Fruit fly (Drosophila melanogaster) whole organism, pupa: ENCODE results near the gene CG14073.

Experiments
- CG10348 ChIP-seq: fragments of 200-800 bp; sonication (Bioruptor generic); IDR thresholded peaks from 2 replicates; pipeline ENCODE4 v1.3.6; 2022; ENCODE audit warnings: missing biosample characterization, missing genetic modification characterization
- CG12605 ChIP-seq: fragments of 200-800 bp; sonication (Bioruptor generic); IDR thresholded peaks from 2 replicates; pipeline ENCODE4 v1.3.6; 2022; ENCODE audit warnings: missing biosample characterization, missing genetic modification characterization
- CG13204 ChIP-seq: fragments of 200-800 bp; sonication (Bioruptor generic); optimal IDR thresholded peaks from 2 replicates; lab custom pipeline; 2018; ENCODE audit warnings: missing biosample characterization, mild to moderate bottlenecking, missing genetic modification characterization, moderate library complexity
- CG14655 ChIP-seq: fragments of 200-800 bp; sonication (Bioruptor generic); optimal IDR thresholded peaks from 3 replicates; lab custom pipeline; 2017; ENCODE audit warnings: mild to moderate bottlenecking, missing biosample characterization, missing genetic modification reagents, missing genetic modification characterization
- CG15710 ChIP-seq: fragments of 200-800 bp; sonication (Bioruptor generic); optimal IDR thresholded peaks from 2 replicates; lab custom pipeline; 2018; ENCODE audit warnings: missing biosample characterization, mild to moderate bottlenecking, missing genetic modification characterization, moderate library complexity
- CG17806 ChIP-seq: fragments of 200-800 bp; sonication (Bioruptor generic); optimal IDR thresholded peaks from 2 replicates; lab custom pipeline; 2018; ENCODE audit warnings: missing biosample characterization, mild to moderate bottlenecking, missing genetic modification characterization, moderate library complexity
- CG32121 ChIP-seq: fragments of 200-800 bp; sonication (Bioruptor generic); IDR thresholded peaks from 2 replicates; pipeline ENCODE4 v1.3.6; 2022; ENCODE audit warnings: missing biosample characterization, missing genetic modification characterization
- CG34367 ChIP-seq: fragments of 200-800 bp; sonication (Bioruptor generic); optimal IDR thresholded peaks from 2 replicates; lab custom pipeline; 2018; ENCODE audit warnings: missing biosample characterization, mild to moderate bottlenecking, missing genetic modification characterization
- CG4496 ChIP-seq: fragments of 200-800 bp; sonication (Bioruptor generic); IDR thresholded peaks from 3 replicates; pipeline ENCODE4 v1.3.6; 2022; ENCODE audit warnings: missing biosample characterization, missing genetic modification characterization
- CG8159 ChIP-seq: fragments of 200-800 bp; sonication (Bioruptor generic); optimal IDR thresholded peaks from 3 replicates; lab custom pipeline; 2018; ENCODE audit warnings: missing biosample characterization, mild to moderate bottlenecking, missing genetic modification characterization, moderate library complexity
- CG8301 ChIP-seq: fragments of 200-800 bp; sonication (Bioruptor generic); optimal IDR thresholded peaks from 2 replicates; lab custom pipeline; 2018; ENCODE audit warnings: missing biosample characterization, mild to moderate bottlenecking, missing genetic modification characterization
- CG9948 ChIP-seq: fragments of 200-800 bp; sonication (Bioruptor generic); optimal IDR thresholded peaks from 2 replicates; lab custom pipeline; 2018; ENCODE audit warnings: missing biosample characterization, mild to moderate bottlenecking, missing genetic modification characterization, moderate library complexity
- D1 ChIP-seq: fragments of 200-800 bp; sonication (Bioruptor generic); optimal IDR thresholded peaks from 2 replicates; lab custom pipeline; 2018; ENCODE audit warnings: missing biosample characterization, mild to moderate bottlenecking, missing genetic modification characterization, moderate library complexity
- EcR ChIP-seq: fragments of 200-800 bp; sonication (Bioruptor generic); optimal IDR thresholded peaks from 3 replicates; lab custom pipeline; 2019; ENCODE audit warnings: missing biosample characterization, missing genetic modification characterization, mild to moderate bottlenecking, moderate library complexity, missing genetic modification reagents
- Ets98B ChIP-seq: fragments of 200-800 bp; sonication (Bioruptor generic); IDR thresholded peaks from 2 replicates; pipeline ENCODE4 v1.3.6; 2022; ENCODE audit warnings: missing biosample characterization, missing genetic modification characterization
- Pif1A ChIP-seq: fragments of 200-800 bp; sonication (Bioruptor generic); optimal IDR thresholded peaks from 3 replicates; lab custom pipeline; 2016; ENCODE audit warnings: missing biosample characterization, missing genetic modification characterization
- Pif1B ChIP-seq: fragments of 200-800 bp; sonication (Bioruptor generic); optimal IDR thresholded peaks from 3 replicates; lab custom pipeline; 2016; ENCODE audit warnings: missing biosample characterization, missing genetic modification characterization
- Snoo ChIP-seq: fragments of 200-800 bp; sonication (Bioruptor generic); optimal IDR thresholded peaks from 3 replicates; lab custom pipeline; 2017; ENCODE audit warnings: missing biosample characterization, mild to moderate bottlenecking, missing genetic modification characterization, inconsistent platforms
- fd96Ca ChIP-seq: fragments of 200-800 bp; sonication (Bioruptor generic); IDR thresholded peaks from 3 replicates; pipeline ENCODE4 v1.3.6; 2022; ENCODE audit warnings: missing biosample characterization, missing genetic modification characterization
- rn ChIP-seq: fragments of 200-800 bp; sonication (Bioruptor generic); IDR thresholded peaks from 2 replicates; pipeline ENCODE4 v1.3.6; 2022; ENCODE audit warnings: missing biosample characterization, missing genetic modification characterization

Gene CG14073

dm6 chr3L:18757079-18757815 is 63.2 kb downstream of the CG14073 start:
- TF ChIP-seq CG4496 (peak; percentile 49; the same call in 1 of the 3 replicates), CG32121 (GFP tag; lab: Robert Waterston, UW) (peak; percentile 14; the same call in 1 of the 2 replicates), Ets98B (GFP tag; lab: Robert Waterston, UW) (peak; percentile 51; the same call in 1 of the 2 replicates), CG34367 (tag; lab: Kevin White, UChicago) (no peak)

dm6 chr3L:18756293-18756887 is 64.1 kb downstream of the CG14073 start:
- TF ChIP-seq CG15710 (tag; lab: Kevin White, UChicago) = peak; percentile 57
- no peak for TF ChIP-seq EcR (GFP tag; lab: Kevin White, UChicago)
- TF ChIP-seq Snoo (tag; lab: Kevin White, UChicago) = peak; percentile 76
- peak; percentile 49 for TF ChIP-seq CG17806
- no peak for TF ChIP-seq CG13204 (GFP tag; lab: Kevin White, UChicago)
- peak; percentile 83 for TF ChIP-seq CG4496
- TF ChIP-seq Pif1B (GFP tag; lab: Kevin White, UChicago) = peak; percentile 40
- peak; percentile 51; the same call in 1 of the 2 replicates for TF ChIP-seq CG10348 (GFP tag; lab: Robert Waterston, UW)
- TF ChIP-seq CG8159 (tag; lab: Kevin White, UChicago) = peak; percentile 83
- peak; percentile 56 for TF ChIP-seq CG8301 (tag; lab: Kevin White, UChicago)
- peak; percentile 44 for TF ChIP-seq CG34367 (tag; lab: Kevin White, UChicago)
- peak; percentile 70 for TF ChIP-seq rn (GFP tag; lab: Robert Waterston, UW)
- TF ChIP-seq CG9948 = peak; percentile 60
- no peak for TF ChIP-seq fd96Ca (GFP tag; lab: Robert Waterston, UW)
- peak; percentile 42 for TF ChIP-seq CG12605 (GFP tag; lab: Robert Waterston, UW)
- TF ChIP-seq CG14655 (GFP tag; lab: Kevin White, UChicago) = peak; percentile 61
- no peak for TF ChIP-seq D1 (tag; lab: Kevin White, UChicago)
- TF ChIP-seq Pif1A (GFP tag; lab: Kevin White, UChicago) = peak; percentile 25
- TF ChIP-seq Ets98B (GFP tag; lab: Robert Waterston, UW) = peak; percentile 66
- peak; percentile 83 for TF ChIP-seq CG32121 (GFP tag; lab: Robert Waterston, UW)

- TF ChIP-seq Snoo (tag; lab: Kevin White, UChicago) (peak; percentile 61), CG10348 (GFP tag; lab: Robert Waterston, UW) (no peak), EcR (GFP tag; lab: Kevin White, UChicago) (peak; percentile 32), Ets98B (GFP tag; lab: Robert Waterston, UW) (peak; percentile 59; the same call in 1 of the 2 replicates), CG12605 (GFP tag; lab: Robert Waterston, UW) (peak; percentile 20; the same call in 1 of the 2 replicates), CG8301 (tag; lab: Kevin White, UChicago) (peak; percentile 5), Pif1A (GFP tag; lab: Kevin White, UChicago) (no peak)
Observed at dm6 chr3L:18753827-18754226, 66.6 kb downstream of the CG14073 start.
